Worm (Caenorhabditis elegans) whole organism, late embryonic: Measurements from ENCODE around the gene fbxb-55.
A peak's percentile ranks its signal among the peaks of the same experiment; 100 is the strongest.

Experiments
- ceh-2 ChIP-seq: sonication (generic microtip); optimal IDR thresholded peaks from 2 replicates; lab custom pipeline; 2016; ENCODE audit warnings: missing genotype, missing genetic modification characterization, missing compliant biosample characterization
- dve-1 ChIP-seq: sonication (generic microtip); optimal IDR thresholded peaks from 2 replicates; lab custom pipeline; 2017; ENCODE audit warnings: antibody characterized with exemption, mild to moderate bottlenecking, missing genetic modification characterization, missing compliant biosample characterization
- elt-2 ChIP-seq: sonication (generic microtip); optimal IDR thresholded peaks from 2 replicates; lab custom pipeline; 2016; ENCODE audit warnings: missing genetic modification reagents, missing genetic modification characterization, missing compliant biosample characterization
- fkh-6 ChIP-seq: sonication (generic microtip); optimal IDR thresholded peaks from 2 replicates; lab custom pipeline; 2016; ENCODE audit warnings: missing genetic modification characterization, missing compliant biosample characterization
- pha-4 ChIP-seq: fragments of 150-350 bp; optimal IDR thresholded peaks from 2 replicates; lab custom pipeline; 2018; ENCODE audit warnings: missing biosample characterization, missing genetic modification reagents, missing genetic modification characterization

DNA sequence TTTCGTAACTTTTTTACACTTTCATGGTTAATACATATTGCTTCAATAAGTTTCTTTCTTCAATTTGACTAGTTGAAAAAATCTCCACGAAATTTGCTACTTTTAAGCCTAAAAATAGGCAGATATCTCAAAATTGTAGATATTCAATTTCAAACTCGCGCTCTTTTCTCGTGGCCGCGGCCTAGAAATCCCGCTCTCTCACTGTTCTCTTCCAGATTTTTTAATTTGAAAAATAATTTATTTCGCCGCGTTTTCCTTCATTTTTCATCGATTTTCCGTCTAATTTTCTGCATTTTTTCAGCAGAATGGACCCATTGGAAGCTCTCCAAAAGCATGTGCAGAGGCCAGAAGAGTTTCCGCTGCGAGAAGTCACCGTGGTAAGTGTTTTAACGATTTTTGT, 26.3 kb upstream of the fbxb-55 start, which contains the start of gene cdc-73:
- peak; percentile 8 for TF ChIP-seq fkh-6
- TF ChIP-seq ceh-2 (tag; lab: Kevin White, UChicago) = peak; percentile 74
- no peak for TF ChIP-seq dve-1 (tag; lab: Kevin White, UChicago)
- peak; percentile 36 for TF ChIP-seq elt-2 (tag; lab: Kevin White, UChicago)
- no peak for TF ChIP-seq pha-4
